Worm (Caenorhabditis elegans) whole organism, mixed stage, embryonic: Measurements from ENCODE around the gene Y50D4A.6.

Experiments used
- M03D4.4 ChIP-seq: sonication (generic microtip); optimal IDR thresholded peaks from 2 replicates; lab custom pipeline; 2017; ENCODE audit warnings: mild to moderate bottlenecking, missing genetic modification characterization, missing compliant biosample characterization
- bed-3 ChIP-seq: fragments of 200-800 bp; sonication (Bioruptor generic); optimal IDR thresholded peaks from 3 replicates; lab custom pipeline; 2018; ENCODE audit warnings: mild to moderate bottlenecking, missing genetic modification characterization, moderate library complexity, missing compliant biosample characterization
- blmp-1 ChIP-seq: fragments of 150-350 bp; optimal IDR thresholded peaks from 2 replicates; lab custom pipeline; 2014; ENCODE audit warnings: missing biosample characterization, missing genetic modification characterization
- ces-1 ChIP-seq: fragments of 150-350 bp; optimal IDR thresholded peaks from 2 replicates; lab custom pipeline; 2014; ENCODE audit warnings: missing biosample characterization, missing genetic modification reagents, missing genetic modification characterization
- elt-1 ChIP-seq: sonication (generic microtip); optimal IDR thresholded peaks from 2 replicates; lab custom pipeline; 2017; ENCODE audit warnings: missing genetic modification characterization, mild to moderate bottlenecking, missing compliant biosample characterization, antibody characterized with exemption, moderate library complexity, borderline replicate concordance; ENCODE audit not compliant: insufficient read depth
- ham-2 ChIP-seq: fragments of 200-800 bp; sonication (Bioruptor generic); optimal IDR thresholded peaks from 2 replicates; lab custom pipeline; 2018; ENCODE audit warnings: mild to moderate bottlenecking, missing genetic modification characterization, missing compliant biosample characterization
- lin-13 ChIP-seq: fragments of 150-350 bp; optimal IDR thresholded peaks from 2 replicates; lab custom pipeline; 2014; ENCODE audit warnings: missing biosample characterization, missing genetic modification characterization
- mab-5 ChIP-seq: fragments of 150-350 bp; optimal IDR thresholded peaks from 2 replicates; lab custom pipeline; 2014; ENCODE audit warnings: missing biosample characterization, missing genetic modification characterization
- mls-2 ChIP-seq: sonication (generic microtip); optimal IDR thresholded peaks from 2 replicates; lab custom pipeline; 2016; ENCODE audit warnings: mild to moderate bottlenecking, missing genetic modification characterization, moderate library complexity, missing compliant biosample characterization
- nhr-12 ChIP-seq: fragments of 150-350 bp; optimal IDR thresholded peaks from 2 replicates; lab custom pipeline; 2014; ENCODE audit warnings: missing biosample characterization, missing genetic modification characterization
- nhr-237 ChIP-seq: fragments of 150-350 bp; optimal IDR thresholded peaks from 2 replicates; lab custom pipeline; 2014; ENCODE audit warnings: missing biosample characterization, missing genetic modification characterization
- unc-62 ChIP-seq: fragments of 150-350 bp; optimal IDR thresholded peaks from 2 replicates; lab custom pipeline; 2014; ENCODE audit warnings: missing biosample characterization, missing genetic modification reagents, missing genetic modification characterization
- ztf-11 ChIP-seq: fragments of 150-350 bp; optimal IDR thresholded peaks from 2 replicates; lab custom pipeline; 2014; ENCODE audit warnings: missing biosample characterization, missing genetic modification characterization

- TF ChIP-seq lin-13 (no peak), mab-5 (tag; lab: Kevin White, UChicago) (no peak), nhr-12 (no peak), nhr-237 (no peak), elt-1 (tag; lab: Kevin White, UChicago) (no peak), mls-2 (no peak), unc-62 (peak; percentile 72), ham-2 (peak; percentile 43), bed-3 (GFP tag; lab: Kevin White, UChicago) (no peak), blmp-1 (tag; lab: Kevin White, UChicago) (no peak), ztf-11 (tag; lab: Kevin White, UChicago) (no peak), ces-1 (GFP tag; lab: Kevin White, UChicago) (no peak), M03D4.4 (tag; lab: Kevin White, UChicago) (peak; percentile 26)
These were observed 37.4 kb upstream of the Y50D4A.6 start for ce11 chrV:1236333-1237068.
